Worm (Caenorhabditis elegans): Measurements from ENCODE around the gene Y79H2A.3.
A peak's percentile ranks its signal among the peaks of the same experiment; 100 is the strongest.

Gene Y79H2A.3

DNA sequence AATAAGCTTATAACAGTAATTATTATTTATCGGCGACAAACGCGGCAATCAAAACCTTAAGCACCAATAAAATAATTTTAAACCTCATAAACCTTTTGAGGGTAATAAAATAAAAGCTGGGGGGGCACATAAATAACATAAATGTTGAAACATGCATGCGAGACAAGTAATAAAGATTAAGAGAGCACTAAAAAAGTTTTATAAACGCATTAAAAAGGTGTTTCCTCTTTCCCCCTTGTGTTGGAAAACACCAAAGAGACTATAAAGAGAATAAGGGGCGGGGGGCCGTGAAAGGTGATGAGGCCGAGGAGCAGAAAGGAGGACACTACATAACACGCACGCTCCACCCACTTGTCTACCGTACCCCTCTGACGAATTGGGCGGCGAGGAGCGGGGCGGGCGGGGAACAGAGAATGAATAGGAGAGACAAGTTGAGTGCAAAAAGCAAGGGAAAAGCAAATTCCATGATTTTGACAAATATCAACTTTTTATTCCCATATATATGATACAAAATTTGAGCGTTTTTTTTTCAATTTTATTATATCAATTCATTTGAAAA lies 32.7 kb upstream of the Y79H2A.3 start (continued):
- TF ChIP-seq nhr-71 (tag; optimal IDR thresholded peaks at IDR 0.05) (peak; percentile 8), nhr-11 (tag; optimal IDR thresholded peaks at IDR 0.05) (no peak), unc-130 (tag; optimal IDR thresholded peaks at IDR 0.05) (no peak), lsy-2 (tag; optimal IDR thresholded peaks at IDR 0.05) (peak; percentile 10 to 70), jun-1 (tag; optimal IDR thresholded peaks at IDR 0.05) (no peak)

DNA sequence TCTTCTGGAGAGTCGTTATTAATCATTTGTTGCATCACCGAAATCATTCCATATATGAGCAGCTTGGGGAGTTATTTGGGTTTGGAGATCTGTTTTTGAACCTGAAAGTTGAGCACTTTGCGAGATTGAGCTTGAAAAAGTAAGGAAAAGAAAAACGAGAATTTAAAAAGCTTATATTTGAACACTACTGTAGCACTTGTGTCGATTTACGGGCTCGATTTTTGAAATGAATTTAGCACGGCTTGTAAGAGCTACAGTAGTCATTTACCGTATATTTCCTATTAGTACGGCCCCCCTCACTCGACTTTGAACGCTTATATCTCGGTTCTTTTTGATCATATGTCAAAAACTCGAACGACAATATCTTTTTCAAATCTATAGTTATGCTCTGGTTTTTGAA lies 32.1 kb upstream of the Y79H2A.3 start, which contains the start of gene nob-1:
nob-1 (minus strand) TSS at position 101 of the 400 bp plus-strand sequence.
- TF ChIP-seq mep-1 (tag; optimal IDR thresholded peaks at IDR 0.05) (no peak), pqm-1 (tag; optimal IDR thresholded peaks at IDR 0.05) (no peak), dpl-1 (GFP tag; optimal IDR thresholded peaks at IDR 0.05) (no peak), rnt-1 (tag; optimal IDR thresholded peaks at IDR 0.05) (no peak), dsc-1 (tag; optimal IDR thresholded peaks at IDR 0.05) (no peak)

ce11 chrIII:12081992-12082628 lies 30.0 kb upstream of the Y79H2A.3 start:
- TF ChIP-seq F16B12.6 (tag; optimal IDR thresholded peaks at IDR 0.05): no peak
- TF ChIP-seq vab-15 (tag; optimal IDR thresholded peaks at IDR 0.05): no peak
- TF ChIP-seq nhr-85 (tag): peak; percentile 62
- TF ChIP-seq ceh-63 (GFP tag; optimal IDR thresholded peaks at IDR 0.05): peak; percentile 88
- TF ChIP-seq lsy-2 (tag; optimal IDR thresholded peaks at IDR 0.05): peak in 1 of 2 experiments; percentile 11
- peak; percentile 19 for TF ChIP-seq blmp-1 (tag; optimal IDR thresholded peaks at IDR 0.05)
- peak; percentile 30 for TF ChIP-seq lin-14 (GFP tag; optimal IDR thresholded peaks at IDR 0.05)
- TF ChIP-seq dsc-1 (tag; optimal IDR thresholded peaks at IDR 0.05): no peak

ce11 chrIII:12077456-12077855 lies 25.4 kb upstream of the Y79H2A.3 start, which contains the start of gene php-3:
TSS of gene php-3 (minus strand) at chrIII:12077556.
- TF ChIP-seq lin-39 (tag; optimal IDR thresholded peaks at IDR 0.05): no peak
- no peak for TF ChIP-seq elt-3 (tag; optimal IDR thresholded peaks at IDR 0.05)

- TF ChIP-seq fos-1 (tag; optimal IDR thresholded peaks at IDR 0.05) (no peak), fkh-4 (tag; optimal IDR thresholded peaks at IDR 0.05; ENCODE audit: borderline replicate concordance) (no peak), hlh-17 (GFP tag; optimal IDR thresholded peaks at IDR 0.05; ENCODE audit: borderline replicate concordance) (no peak), lir-3 (tag; optimal IDR thresholded peaks at IDR 0.05; ENCODE audit: poor library complexity) (no peak), skn-1 (tag; optimal IDR thresholded peaks at IDR 0.05) (no peak), snpc-4 (tag; optimal IDR thresholded peaks at IDR 0.05) (no peak), jun-1 (tag; optimal IDR thresholded peaks at IDR 0.05) (no peak), lin-35 (GFP tag; optimal IDR thresholded peaks at IDR 0.05) (no peak), tbx-2 (tag; optimal IDR thresholded peaks at IDR 0.05) (no peak), lin-13 (GFP tag; optimal IDR thresholded peaks at IDR 0.05) (no peak), lin-14 (GFP tag; optimal IDR thresholded peaks at IDR 0.05) (no peak), lsy-2 (tag; optimal IDR thresholded peaks at IDR 0.05) (no peak), tlp-1 (tag; optimal IDR thresholded peaks at IDR 0.05) (no peak), blmp-1 (tag; optimal IDR thresholded peaks at IDR 0.05) (no peak), elt-2 (tag; optimal IDR thresholded peaks at IDR 0.05) (no peak)
Observed at ce11 chrIII:12067736-12068135, 15.6 kb upstream of the Y79H2A.3 start.

DNA sequence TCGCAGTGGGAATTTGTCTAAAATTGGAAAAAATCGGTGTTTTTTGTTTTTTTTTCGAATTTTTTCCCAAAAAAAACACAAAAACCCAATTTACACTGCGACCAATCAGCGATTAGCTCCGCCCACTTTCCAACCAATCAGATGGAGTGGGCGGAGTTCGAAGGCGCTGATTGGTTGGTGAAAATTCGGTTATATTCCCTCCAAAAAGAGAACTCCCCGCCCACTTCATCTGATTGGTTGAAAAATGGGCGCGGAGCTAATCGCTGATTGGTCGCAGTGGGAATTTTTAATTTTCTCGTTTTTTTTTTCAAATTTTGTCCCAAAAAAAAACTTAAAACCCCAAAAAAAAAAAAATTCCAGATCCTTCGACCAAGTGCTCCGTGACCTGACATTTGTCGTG lies 12.4 kb upstream of the Y79H2A.3 start:
- no peak for TF ChIP-seq xbp-1 (tag; optimal IDR thresholded peaks at IDR 0.05)
- no peak for TF ChIP-seq C16A3.4 (tag; optimal IDR thresholded peaks at IDR 0.05)
- no peak for TF ChIP-seq swsn-7 (tag; optimal IDR thresholded peaks at IDR 0.05)
- no peak for TF ChIP-seq fos-1 (tag; optimal IDR thresholded peaks at IDR 0.05)

All from whole organism, L1 larva.